Worm (Caenorhabditis elegans) whole organism, early embryonic: ENCODE measurements around the gene K03B8.6.

ENCODE experiments used
- B0310.2 ChIP-seq: sonication (generic microtip); optimal IDR thresholded peaks from 2 replicates; lab custom pipeline; 2016; ENCODE audit warnings: mild to moderate bottlenecking, missing genetic modification characterization, missing compliant biosample characterization
- F13C5.2 ChIP-seq: sonication (generic microtip); optimal IDR thresholded peaks from 2 replicates; lab custom pipeline; 2017; ENCODE audit warnings: mild to moderate bottlenecking, missing genetic modification characterization, inconsistent platforms, missing compliant biosample characterization
- aly-1 ChIP-seq: sonication (generic microtip); optimal IDR thresholded peaks from 2 replicates; lab custom pipeline; 2016; ENCODE audit warnings: missing genetic modification characterization, missing compliant biosample characterization
- ama-1 ChIP-seq: fragments of 150-350 bp; optimal IDR thresholded peaks from 2 replicates; lab custom pipeline; 2014
- ceh-13 ChIP-seq: fragments of 200-800 bp; sonication (Bioruptor generic); optimal IDR thresholded peaks from 2 replicates; lab custom pipeline; 2018; ENCODE audit warnings: mild to moderate bottlenecking, missing genetic modification characterization, missing compliant biosample characterization
- ceh-36 ChIP-seq: sonication (generic microtip); optimal IDR thresholded peaks from 2 replicates; lab custom pipeline; 2016; ENCODE audit warnings: missing genetic modification characterization, inconsistent platforms, missing compliant biosample characterization
- ets-7 ChIP-seq: sonication (generic microtip); optimal IDR thresholded peaks from 2 replicates; lab custom pipeline; 2016; ENCODE audit warnings: missing genotype, missing genetic modification characterization, missing compliant biosample characterization
- flt-1 ChIP-seq: fragments of 200-800 bp; sonication (Bioruptor generic); IDR thresholded peaks from 2 replicates; pipeline ENCODE4 v1.3.6; 2022; ENCODE audit warnings: missing genetic modification characterization, missing compliant biosample characterization
- hmbx-1 ChIP-seq: sonication (generic microtip); optimal IDR thresholded peaks from 2 replicates; lab custom pipeline; 2016; ENCODE audit warnings: mild to moderate bottlenecking, missing genetic modification characterization, missing compliant biosample characterization
- hmg-4 ChIP-seq: fragments of 200-800 bp; sonication (Bioruptor generic); optimal IDR thresholded peaks from 2 replicates; lab custom pipeline; 2018; ENCODE audit warnings: mild to moderate bottlenecking, missing genetic modification characterization, missing compliant biosample characterization
- hnd-1 ChIP-seq: sonication (generic microtip); optimal IDR thresholded peaks from 2 replicates; lab custom pipeline; 2016; ENCODE audit warnings: missing genetic modification characterization, missing compliant biosample characterization
- pes-1 ChIP-seq: fragments of 200-800 bp; sonication (Bioruptor generic); IDR thresholded peaks from 2 replicates; pipeline ENCODE4 v1.3.6; 2022; ENCODE audit warnings: missing genetic modification reagents, missing genetic modification characterization, missing compliant biosample characterization
- scrt-1 ChIP-seq: fragments of 200-800 bp; sonication (Bioruptor generic); IDR thresholded peaks from 2 replicates; pipeline ENCODE4 v1.3.6; 2022; ENCODE audit warnings: missing genetic modification characterization, missing compliant biosample characterization
- sea-1 ChIP-seq: fragments of 200-800 bp; sonication (Bioruptor generic); conservative IDR thresholded peaks from 2 replicates; pipeline ENCODE4 v1.3.6; 2022; ENCODE audit warnings: missing genetic modification characterization, missing compliant biosample characterization
- tbx-11 ChIP-seq: fragments of 200-800 bp; sonication (Bioruptor generic); IDR thresholded peaks from 2 replicates; pipeline ENCODE4 v1.3.6; 2022; ENCODE audit warnings: missing genetic modification characterization, missing compliant biosample characterization
- tbx-37 ChIP-seq: fragments of 200-800 bp; sonication (Bioruptor generic); conservative IDR thresholded peaks from 2 replicates; pipeline ENCODE4 v1.3.6; 2022; ENCODE audit warnings: missing genetic modification reagents, missing genetic modification characterization, missing compliant biosample characterization
- tra-4 ChIP-seq: sonication (generic microtip); optimal IDR thresholded peaks from 2 replicates; lab custom pipeline; 2017; ENCODE audit warnings: missing genetic modification characterization, missing compliant biosample characterization

The K03B8.6 gene

DNA sequence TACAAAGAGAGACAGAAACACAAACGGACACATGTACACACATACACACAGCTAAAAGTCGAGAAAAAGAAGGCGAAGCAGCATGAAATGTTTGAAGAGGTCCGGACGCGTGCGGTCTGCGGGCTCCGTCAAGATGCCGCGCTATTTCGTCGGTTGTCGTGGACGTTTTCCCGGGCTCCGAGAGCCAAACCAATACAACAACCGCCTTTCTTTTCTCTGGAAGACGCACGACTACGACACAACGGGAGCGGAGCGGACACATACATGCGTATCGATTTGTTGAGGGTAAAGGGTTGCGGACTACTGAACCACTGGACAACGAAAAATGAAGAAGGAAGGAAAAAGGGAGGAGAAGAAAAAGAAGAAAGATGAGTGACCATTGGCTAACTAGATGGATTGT, 38.0 kb downstream of the K03B8.6 start:
- TF ChIP-seq tra-4 (tag; lab: Kevin White, UChicago), result no peak
- peak; percentile 25 for TF ChIP-seq hmg-4 (GFP tag; lab: Kevin White, UChicago)

DNA sequence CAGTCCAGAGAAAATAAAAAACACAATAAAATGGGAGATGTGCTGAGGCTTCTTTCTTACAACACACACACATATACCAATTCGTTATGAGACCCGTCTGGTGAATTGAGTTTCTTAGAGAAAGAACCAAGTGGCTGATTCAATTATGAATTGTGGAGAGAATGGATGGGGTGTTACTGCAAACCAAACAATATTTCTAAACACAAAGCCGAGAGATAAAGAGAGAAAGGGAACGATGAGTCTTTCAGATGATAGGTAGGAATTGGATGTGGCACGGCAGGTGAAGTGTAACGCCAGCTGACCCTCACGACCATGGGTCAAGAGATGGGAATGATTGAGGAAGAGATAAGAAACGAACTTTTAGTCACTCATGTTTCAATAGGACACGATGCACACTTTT, 38.9 kb downstream of the K03B8.6 start, which contains the start of gene mig-17:
Gene mig-17 (plus strand): TSS at position 389 of the 400 bp plus-strand sequence.
- TF ChIP-seq ceh-36 (tag; lab: Kevin White, UChicago) (no peak), tbx-37 (no peak), hmbx-1 (tag; lab: Kevin White, UChicago) (no peak), hmg-4 (GFP tag; lab: Kevin White, UChicago) (no peak), sea-1 (no peak), ceh-13 (no peak), ets-7 (no peak), hnd-1 (tag; lab: Kevin White, UChicago) (no peak), F13C5.2 (tag; lab: Kevin White, UChicago) (no peak), pes-1 (no peak), flt-1 (GFP tag; lab: Robert Waterston, UW) (no peak), tbx-11 (GFP tag; lab: Robert Waterston, UW) (no peak)

DNA sequence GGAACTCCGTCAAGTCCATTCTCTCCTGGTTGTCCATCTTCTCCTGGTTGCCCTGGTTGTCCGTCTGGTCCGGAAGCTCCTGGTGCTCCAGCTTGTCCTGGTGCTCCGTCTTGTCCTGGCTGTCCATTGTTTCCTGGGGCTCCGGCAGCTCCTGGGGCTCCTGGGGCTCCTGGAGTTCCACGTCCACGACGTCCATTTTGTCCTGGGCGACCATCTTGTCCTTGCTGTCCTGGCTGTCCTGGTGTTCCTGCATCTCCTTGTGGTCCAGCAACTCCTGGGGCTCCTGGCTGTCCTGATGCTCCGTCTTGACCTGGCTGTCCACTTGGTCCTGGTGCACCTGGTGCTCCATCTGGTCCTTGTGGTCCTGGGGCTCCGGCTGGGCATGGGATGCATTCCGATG, 42.0 kb downstream of the K03B8.6 start:
- TF ChIP-seq sea-1 (no peak), tbx-11 (GFP tag; lab: Robert Waterston, UW) (no peak), scrt-1 (GFP tag; lab: Robert Waterston, UW) (no peak), ama-1 (lab: Kevin White, UChicago) (no peak), B0310.2 (tag; lab: Kevin White, UChicago) (no peak), hnd-1 (tag; lab: Kevin White, UChicago) (no peak), pes-1 (no peak), hmg-4 (GFP tag; lab: Kevin White, UChicago) (no peak), flt-1 (GFP tag; lab: Robert Waterston, UW) (no peak), F13C5.2 (tag; lab: Kevin White, UChicago) (no peak), tra-4 (tag; lab: Kevin White, UChicago) (no peak), ets-7 (no peak), hmbx-1 (tag; lab: Kevin White, UChicago) (no peak), ceh-36 (tag; lab: Kevin White, UChicago) (no peak), ceh-13 (no peak), tbx-37 (no peak), aly-1 (tag; lab: Kevin White, UChicago) (no peak)

DNA sequence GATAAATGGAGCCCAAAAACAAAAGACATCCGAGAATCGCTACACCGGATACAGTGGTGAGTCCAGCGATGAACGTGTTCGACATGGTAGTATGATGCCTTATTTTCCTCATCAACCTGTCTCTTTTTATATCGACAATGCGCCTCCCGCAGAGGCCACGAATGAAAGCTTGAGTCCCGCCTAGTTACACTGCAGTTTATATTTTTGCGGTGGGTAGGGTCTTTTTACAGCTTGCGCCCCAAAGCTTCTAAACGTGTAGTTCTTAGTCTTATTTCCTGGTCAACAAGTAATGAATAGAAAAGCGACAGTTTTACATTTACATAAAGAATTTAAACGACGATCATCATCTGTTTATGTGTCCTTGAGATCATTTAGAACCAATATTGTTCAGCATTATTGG, 42.9 kb downstream of the K03B8.6 start, which contains the start of gene col-156:
Gene col-156 (minus strand): TSS at position 101 of the 400 bp plus-strand sequence.
- TF ChIP-seq hnd-1 (tag; lab: Kevin White, UChicago) (no peak), ceh-13 (no peak), ceh-36 (tag; lab: Kevin White, UChicago) (no peak), tra-4 (tag; lab: Kevin White, UChicago) (no peak), flt-1 (GFP tag; lab: Robert Waterston, UW) (no peak), aly-1 (tag; lab: Kevin White, UChicago) (no peak), F13C5.2 (tag; lab: Kevin White, UChicago) (no peak), tbx-11 (GFP tag; lab: Robert Waterston, UW) (no peak), tbx-37 (no peak), hmg-4 (GFP tag; lab: Kevin White, UChicago) (no peak), ets-7 (no peak), scrt-1 (GFP tag; lab: Robert Waterston, UW) (no peak), B0310.2 (tag; lab: Kevin White, UChicago) (no peak), hmbx-1 (tag; lab: Kevin White, UChicago) (no peak), sea-1 (no peak), pes-1 (no peak), ama-1 (lab: Kevin White, UChicago) (no peak)

DNA sequence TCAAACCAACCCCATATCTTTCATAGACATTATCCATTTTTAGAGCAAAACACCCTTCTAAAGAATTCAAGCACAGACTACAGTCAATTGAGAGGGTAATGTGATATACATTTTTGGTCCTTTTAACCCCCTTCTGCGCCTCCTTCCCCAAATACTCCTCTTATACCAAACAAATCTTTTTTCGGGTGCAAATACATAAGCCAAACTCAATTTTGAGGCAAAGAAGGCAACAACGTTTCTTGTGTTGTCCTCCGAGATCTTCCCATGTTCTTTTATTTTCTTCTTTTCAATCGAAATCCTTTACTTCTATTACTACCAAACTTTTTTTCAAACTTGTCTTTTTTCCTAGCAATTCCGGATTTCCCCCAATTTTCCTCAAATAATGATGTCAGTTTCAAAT, 47.5 kb downstream of the K03B8.6 start:
- TF ChIP-seq ceh-36 (tag; lab: Kevin White, UChicago), result no peak
- no peak for TF ChIP-seq hnd-1 (tag; lab: Kevin White, UChicago)
- TF ChIP-seq hmbx-1 (tag; lab: Kevin White, UChicago), result no peak
- no peak for TF ChIP-seq sea-1
- no peak for TF ChIP-seq flt-1 (GFP tag; lab: Robert Waterston, UW)
- TF ChIP-seq B0310.2 (tag; lab: Kevin White, UChicago), result no peak
- no peak for TF ChIP-seq aly-1 (tag; lab: Kevin White, UChicago)
- TF ChIP-seq tbx-37, result no peak
- no peak for TF ChIP-seq hmg-4 (GFP tag; lab: Kevin White, UChicago)
- TF ChIP-seq ets-7, result no peak
- no peak for TF ChIP-seq tra-4 (tag; lab: Kevin White, UChicago)
